Worm (Caenorhabditis elegans): ENCODE data around the gene tkt-1.

DNA sequence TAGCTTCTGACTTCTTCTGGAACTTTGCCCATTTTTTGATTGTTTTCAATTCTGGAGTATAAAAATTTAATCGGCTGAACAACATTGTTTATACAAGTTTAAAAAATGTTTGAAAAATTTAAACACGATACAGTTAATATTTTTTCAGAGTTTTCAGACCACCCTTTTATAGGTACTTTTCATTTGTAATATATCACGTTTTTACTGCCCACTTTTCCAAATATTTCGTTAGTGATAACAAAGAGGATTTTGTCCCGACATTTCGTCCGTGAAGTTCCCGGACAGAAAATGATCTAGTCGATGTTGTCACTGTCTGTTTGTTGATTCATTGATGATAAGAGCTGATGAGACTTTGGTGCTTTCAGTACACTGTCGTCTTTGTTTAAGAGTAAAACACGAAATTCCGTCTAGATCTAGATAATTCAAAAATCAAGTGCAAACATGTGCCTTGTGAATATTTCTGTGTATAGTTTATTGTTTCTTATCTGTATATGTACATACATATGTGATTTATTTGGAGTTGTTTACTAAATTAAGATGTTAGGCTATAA is 8.1 kb upstream of the tkt-1 start, which contains the start of gene ech-9:
- TF ChIP-seq ceh-22 (tag; optimal IDR thresholded peaks at IDR 0.05) (no peak), pqm-1 (tag; optimal IDR thresholded peaks at IDR 0.05) (no peak), pha-2 (tag; optimal IDR thresholded peaks at IDR 0.05) (no peak), ceh-34 (tag; optimal IDR thresholded peaks at IDR 0.05) (no peak), C08G9.2 (tag; optimal IDR thresholded peaks at IDR 0.05) (no peak), lin-11 (tag; optimal IDR thresholded peaks at IDR 0.05) (no peak), sdc-2 (tag; optimal IDR thresholded peaks at IDR 0.05) (no peak), ceh-9 (tag; optimal IDR thresholded peaks at IDR 0.05) (no peak)
